Worm (Caenorhabditis elegans) whole organism, L1 larva: ENCODE data around the gene lelo-1.

Experiments used
- F16B12.6 ChIP-seq: fragments of 150-350 bp; optimal IDR thresholded peaks from 2 replicates; lab custom pipeline; 2014; ENCODE audit warnings: missing biosample characterization, missing genetic modification characterization
- ama-1 ChIP-seq: fragments of 150-350 bp; optimal IDR thresholded peaks from 2 replicates; lab custom pipeline; 2014
- ceh-90 ChIP-seq: sonication (generic microtip); optimal IDR thresholded peaks from 2 replicates; lab custom pipeline; 2016; ENCODE audit warnings: missing genetic modification characterization, missing compliant biosample characterization
- ces-1 ChIP-seq: fragments of 150-350 bp; optimal IDR thresholded peaks from 2 replicates; lab custom pipeline; 2014; ENCODE audit warnings: missing biosample characterization, missing genetic modification reagents, missing genetic modification characterization
- elt-3 ChIP-seq, 6 experiments: fragments of 150-350 bp in 1 of 6; sonication (generic microtip); optimal IDR thresholded peaks; 2 replicates each; lab custom pipeline; 2017 to 2018; ENCODE audit warnings: missing biosample characterization in 6 of 6, missing genetic modification characterization in 6 of 6, inconsistent platforms in 1 of 6
- lin-35 ChIP-seq, 2 experiments: fragments of 150-350 bp; optimal IDR thresholded peaks; 2 replicates each; lab custom pipeline; 2014; ENCODE audit warnings: missing biosample characterization in 2 of 2, missing genetic modification characterization in 2 of 2, missing genetic modification reagents in 2 of 2
- lsy-2 ChIP-seq, 2 experiments: fragments of 150-350 bp; optimal IDR thresholded peaks; 2 replicates each; lab custom pipeline; 2014; ENCODE audit warnings: missing biosample characterization in 2 of 2, missing genetic modification characterization in 2 of 2
- xbp-1 ChIP-seq: sonication (generic microtip); optimal IDR thresholded peaks from 2 replicates; lab custom pipeline; 2016; ENCODE audit warnings: missing genetic modification characterization, missing compliant biosample characterization
- ztf-4 ChIP-seq: fragments of 150-350 bp; optimal IDR thresholded peaks from 2 replicates; lab custom pipeline; 2014; ENCODE audit warnings: missing biosample characterization, missing genetic modification characterization

ce11 chrII:6267983-6268382 is 21.8 kb downstream of the lelo-1 start, which contains the start of gene F13H8.8:
- no peak for TF ChIP-seq lin-35 (GFP tag; optimal IDR thresholded peaks at IDR 0.05; lab: Kevin White, UChicago)
- TF ChIP-seq ama-1: no peak
- no peak for TF ChIP-seq elt-3 (tag; optimal IDR thresholded peaks at IDR 0.05; lab: Kevin White, UChicago)
- TF ChIP-seq ztf-4 (tag; lab: Kevin White, UChicago): no peak
- TF ChIP-seq F16B12.6 (tag; lab: Kevin White, UChicago): no peak
- no peak for TF ChIP-seq xbp-1 (tag; lab: Kevin White, UChicago)
- no peak for TF ChIP-seq ces-1 (GFP tag; lab: Kevin White, UChicago)
- no peak for TF ChIP-seq ceh-90
- no peak for TF ChIP-seq lsy-2 (tag; optimal IDR thresholded peaks at IDR 0.05; lab: Kevin White, UChicago)
